Worm (Caenorhabditis elegans) whole organism, L3 larva: ENCODE data around the gene F40D4.17.

Experiments
- R02D3.7 ChIP-seq: fragments of 150-350 bp; optimal IDR thresholded peaks from 2 replicates; lab custom pipeline; 2014; ENCODE audit warnings: missing biosample characterization, missing genetic modification characterization
- ZK546.5 ChIP-seq: sonication (generic microtip); optimal IDR thresholded peaks from 2 replicates; lab custom pipeline; 2017; ENCODE audit warnings: missing biosample characterization, missing genetic modification characterization
- ceh-16 ChIP-seq: sonication (generic microtip); optimal IDR thresholded peaks from 2 replicates; lab custom pipeline; 2017; ENCODE audit warnings: missing biosample characterization, missing genetic modification characterization
- ceh-82 ChIP-seq: fragments of 150-350 bp; optimal IDR thresholded peaks from 2 replicates; lab custom pipeline; 2014; ENCODE audit warnings: missing biosample characterization, missing genetic modification characterization
- ceh-9 ChIP-seq: sonication (generic microtip); optimal IDR thresholded peaks from 2 replicates; lab custom pipeline; 2018; ENCODE audit warnings: missing biosample characterization, missing genetic modification characterization
- egl-27 ChIP-seq: sonication (generic microtip); optimal IDR thresholded peaks from 4 replicates; lab custom pipeline; 2017; ENCODE audit warnings: missing biosample characterization, missing genetic modification reagents, missing genetic modification characterization
- egl-5 ChIP-seq: fragments of 150-350 bp; optimal IDR thresholded peaks from 2 replicates; lab custom pipeline; 2017; ENCODE audit warnings: missing biosample characterization, missing genetic modification reagents, missing genetic modification characterization, inconsistent platforms
- elt-1 ChIP-seq: fragments of 150-350 bp; optimal IDR thresholded peaks from 2 replicates; lab custom pipeline; 2014; ENCODE audit warnings: missing biosample characterization, missing genetic modification characterization
- elt-2 ChIP-seq: sonication (generic microtip); optimal IDR thresholded peaks from 2 replicates; lab custom pipeline; 2016; ENCODE audit warnings: missing genetic modification reagents, mild to moderate bottlenecking, missing genetic modification characterization, missing compliant biosample characterization
- elt-3 ChIP-seq, 3 experiments: fragments of 150-350 bp in 1 of 3; sonication (generic microtip) in 2 of 3; optimal IDR thresholded peaks; 2 replicates in 2 of 3; 4 replicates in 1 of 3; lab custom pipeline; 2014 to 2017; ENCODE audit warnings: missing biosample characterization in 3 of 3, missing genetic modification characterization in 3 of 3
- eor-1 ChIP-seq, 2 experiments: fragments of 150-350 bp; optimal IDR thresholded peaks; 2 replicates each; lab custom pipeline; 2014 to 2018; ENCODE audit warnings: missing biosample characterization in 2 of 2, missing genetic modification characterization in 2 of 2
- fkh-2 ChIP-seq: fragments of 150-350 bp; optimal IDR thresholded peaks from 2 replicates; lab custom pipeline; 2014; ENCODE audit warnings: missing biosample characterization, missing genetic modification reagents, missing genetic modification characterization
- hmg-11 ChIP-seq: sonication (generic microtip); optimal IDR thresholded peaks from 2 replicates; lab custom pipeline; 2016; ENCODE audit warnings: missing genetic modification characterization, missing compliant biosample characterization
- jun-1 ChIP-seq: fragments of 150-350 bp; optimal IDR thresholded peaks from 2 replicates; lab custom pipeline; 2014; ENCODE audit warnings: missing biosample characterization, missing genetic modification reagents, missing genetic modification characterization
- lin-15B ChIP-seq: fragments of 150-350 bp; optimal IDR thresholded peaks from 2 replicates; lab custom pipeline; 2014; ENCODE audit warnings: missing biosample characterization, missing genetic modification characterization
- lsy-12 ChIP-seq: sonication (generic microtip); optimal IDR thresholded peaks from 2 replicates; lab custom pipeline; 2016; ENCODE audit warnings: mild to moderate bottlenecking, missing genetic modification characterization, missing compliant biosample characterization
- mdl-1 ChIP-seq: fragments of 150-350 bp; optimal IDR thresholded peaks from 2 replicates; lab custom pipeline; 2014; ENCODE audit warnings: missing biosample characterization, missing genetic modification characterization
- mml-1 ChIP-seq: fragments of 150-350 bp; sonication (generic microtip); optimal IDR thresholded peaks from 3 replicates; lab custom pipeline; 2014; ENCODE audit warnings: missing biosample characterization, missing genetic modification characterization
- nhr-23 ChIP-seq: fragments of 150-350 bp; optimal IDR thresholded peaks from 2 replicates; lab custom pipeline; 2014; ENCODE audit warnings: missing biosample characterization, missing genetic modification reagents, missing genetic modification characterization
- nhr-237 ChIP-seq: fragments of 150-350 bp; optimal IDR thresholded peaks from 2 replicates; lab custom pipeline; 2014; ENCODE audit warnings: missing biosample characterization, missing genetic modification characterization
- nhr-25 ChIP-seq: sonication (generic microtip); optimal IDR thresholded peaks from 2 replicates; lab custom pipeline; 2017; ENCODE audit warnings: missing biosample characterization, missing genetic modification characterization
- nhr-28 ChIP-seq: fragments of 150-350 bp; optimal IDR thresholded peaks from 2 replicates; lab custom pipeline; 2014; ENCODE audit warnings: missing biosample characterization, missing genetic modification characterization
- nhr-43 ChIP-seq: sonication (generic microtip); optimal IDR thresholded peaks from 2 replicates; lab custom pipeline; 2016; ENCODE audit warnings: mild to moderate bottlenecking, missing genetic modification characterization, missing compliant biosample characterization; ENCODE audit not compliant: poor library complexity, severe bottlenecking
- nhr-67 ChIP-seq: fragments of 150-350 bp; optimal IDR thresholded peaks from 2 replicates; lab custom pipeline; 2014; ENCODE audit warnings: missing biosample characterization, missing genetic modification characterization
- nhr-76 ChIP-seq: fragments of 150-350 bp; sonication (generic microtip); optimal IDR thresholded peaks from 5 replicates; lab custom pipeline; 2014; ENCODE audit warnings: missing biosample characterization, missing genetic modification characterization
- pqm-1 ChIP-seq: fragments of 150-350 bp; optimal IDR thresholded peaks from 2 replicates; lab custom pipeline; 2017; ENCODE audit warnings: missing biosample characterization, missing genetic modification characterization, inconsistent platforms
- sea-2 ChIP-seq: fragments of 150-350 bp; sonication (generic microtip); optimal IDR thresholded peaks from 4 replicates; lab custom pipeline; 2014; ENCODE audit warnings: missing biosample characterization, missing genetic modification reagents, missing genetic modification characterization
- skn-1 ChIP-seq: fragments of 150-350 bp; optimal IDR thresholded peaks from 2 replicates; lab custom pipeline; 2014; ENCODE audit warnings: missing biosample characterization, missing genetic modification characterization
- snpc-4 ChIP-seq: fragments of 150-350 bp; optimal IDR thresholded peaks from 2 replicates; lab custom pipeline; 2014; ENCODE audit warnings: missing biosample characterization, missing genetic modification characterization
- unc-39 ChIP-seq: sonication (generic microtip); optimal IDR thresholded peaks from 4 replicates; lab custom pipeline; 2017; ENCODE audit warnings: missing biosample characterization, missing genetic modification characterization
- zag-1 ChIP-seq: fragments of 150-350 bp; optimal IDR thresholded peaks from 2 replicates; lab custom pipeline; 2014; ENCODE audit warnings: missing biosample characterization, missing genetic modification characterization
- ztf-11 ChIP-seq: fragments of 150-350 bp; optimal IDR thresholded peaks from 2 replicates; lab custom pipeline; 2014; ENCODE audit warnings: missing biosample characterization, missing genetic modification characterization
- ztf-4 ChIP-seq: fragments of 150-350 bp; optimal IDR thresholded peaks from 2 replicates; lab custom pipeline; 2014; ENCODE audit warnings: missing biosample characterization, missing genetic modification characterization

Gene F40D4.17

ce11 chrV:17170822-17171221 lies 15.6 kb upstream of the F40D4.17 start, which contains the start of gene srw-51:
Gene srw-51, minus strand, starts transcription at chrV:17170922.
- no peak for TF ChIP-seq elt-2 (tag; lab: Kevin White, UChicago)
- TF ChIP-seq, all 47 proteins: peak for 0

ce11 chrV:17167457-17167856 lies 12.2 kb upstream of the F40D4.17 start, which contains the start of gene srz-66:
Gene srz-66, minus strand, starts transcription at chrV:17167557.
- TF ChIP-seq ZK546.5 (no peak), nhr-28 (no peak), jun-1 (tag; lab: Kevin White, UChicago) (no peak), zag-1 (tag; lab: Kevin White, UChicago) (no peak), skn-1 (tag; lab: Kevin White, UChicago) (no peak), R02D3.7 (tag; lab: Kevin White, UChicago) (no peak)

DNA sequence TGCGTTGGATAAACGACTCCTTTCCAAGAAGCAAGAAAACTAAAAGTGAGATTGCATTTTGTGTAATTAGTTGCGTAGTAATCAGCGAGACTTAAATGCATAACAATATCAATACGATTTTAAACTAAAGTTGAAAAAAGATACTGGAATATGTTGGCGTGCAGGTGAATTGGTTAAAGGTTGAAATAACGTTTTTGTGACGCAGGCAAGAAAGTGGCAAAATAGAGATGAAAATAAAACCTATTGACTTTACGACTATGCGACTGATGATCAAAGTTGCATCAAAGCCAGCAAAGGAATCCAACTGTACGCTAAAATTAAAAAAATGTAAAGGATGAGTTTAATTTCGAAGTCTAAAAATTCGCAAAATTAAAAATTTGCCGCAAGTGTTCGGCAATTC lies 10.2 kb upstream of the F40D4.17 start, which contains the start of gene srh-102:
Gene srh-102 (minus strand): TSS at position 101 of the 400 bp plus-strand sequence.
- TF ChIP-seq elt-3 (tag; optimal IDR thresholded peaks at IDR 0.05; lab: Kevin White, UChicago) (no peak), egl-5 (tag; lab: Kevin White, UChicago) (no peak), ceh-9 (tag; lab: Kevin White, UChicago) (no peak), zag-1 (tag; lab: Kevin White, UChicago) (no peak), nhr-76 (tag; lab: Kevin White, UChicago) (no peak), hmg-11 (tag; lab: Kevin White, UChicago) (no peak), ztf-11 (no peak), ceh-16 (tag; lab: Kevin White, UChicago) (no peak), R02D3.7 (tag; lab: Kevin White, UChicago) (no peak), lin-15B (tag; lab: Kevin White, UChicago) (no peak), ceh-82 (tag; lab: Kevin White, UChicago) (no peak), mdl-1 (tag; lab: Kevin White, UChicago) (no peak), nhr-25 (tag; lab: Kevin White, UChicago) (no peak), mml-1 (tag; lab: Kevin White, UChicago) (no peak), snpc-4 (tag; lab: Kevin White, UChicago) (no peak), ztf-4 (tag; lab: Kevin White, UChicago) (no peak), egl-27 (tag; lab: Kevin White, UChicago) (no peak), nhr-23 (tag; lab: Kevin White, UChicago) (no peak), nhr-67 (tag; lab: Kevin White, UChicago) (no peak), lsy-12 (no peak)
- TF ChIP-seq, all 47 proteins: peak for 0

ce11 chrV:17159430-17159924 lies 4.2 kb upstream of the F40D4.17 start, which contains the start of gene F40D4.12:
Gene F40D4.12, plus strand, starts transcription at chrV:17159874.
- TF ChIP-seq pqm-1 (tag; lab: Kevin White, UChicago): peak; percentile 25
- no peak for TF ChIP-seq ztf-11
- peak; percentile 64 for TF ChIP-seq elt-2 (tag; lab: Kevin White, UChicago)

DNA sequence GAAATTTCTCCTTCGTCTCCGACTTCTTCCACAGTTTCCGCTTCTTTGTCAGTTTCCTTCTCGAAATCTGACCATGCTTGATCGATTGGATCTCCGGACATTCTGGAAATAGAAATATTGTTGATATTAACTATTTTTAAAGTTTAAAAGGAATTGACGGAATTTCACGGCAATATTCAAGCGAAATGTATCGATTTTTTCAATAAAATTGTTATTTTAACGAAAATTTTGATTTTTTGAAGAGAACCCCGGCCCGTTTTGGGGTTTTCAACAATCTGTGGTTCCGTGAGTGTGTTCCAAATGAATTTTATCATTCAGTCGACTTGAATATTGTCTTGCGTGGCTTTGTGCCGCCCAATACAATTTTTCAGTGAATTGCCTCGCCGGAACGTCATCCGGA lies 1.9 kb upstream of the F40D4.17 start, which contains the start of gene F40D4.13:
Gene F40D4.13 (minus strand): TSS at position 101 of the 400 bp plus-strand sequence.
- TF ChIP-seq lsy-12: no peak
- no peak for TF ChIP-seq nhr-23 (tag; lab: Kevin White, UChicago)
- no peak for TF ChIP-seq eor-1 (tag; optimal IDR thresholded peaks at IDR 0.05; lab: Kevin White, UChicago)
- no peak for TF ChIP-seq nhr-43 (tag; lab: Kevin White, UChicago)
- no peak for TF ChIP-seq elt-3 (tag; optimal IDR thresholded peaks at IDR 0.05; lab: Kevin White, UChicago)
- TF ChIP-seq sea-2 (GFP tag; lab: Kevin White, UChicago): no peak
- no peak for TF ChIP-seq unc-39 (tag; lab: Kevin White, UChicago)
- no peak for TF ChIP-seq ceh-82 (tag; lab: Kevin White, UChicago)
- TF ChIP-seq, all 47 proteins: peak for 0

ce11 chrV:17154944-17155343 lies 290 bp downstream of the F40D4.17 start:
- TF ChIP-seq mdl-1 (tag; lab: Kevin White, UChicago): no peak
- TF ChIP-seq hmg-11 (tag; lab: Kevin White, UChicago): no peak
- TF ChIP-seq lin-15B (tag; lab: Kevin White, UChicago): no peak
- TF ChIP-seq elt-3 (tag; optimal IDR thresholded peaks at IDR 0.05; lab: Kevin White, UChicago): no peak
- no peak for TF ChIP-seq nhr-237 (tag; lab: Kevin White, UChicago)
- TF ChIP-seq lsy-12: no peak
- TF ChIP-seq ztf-11: no peak
- no peak for TF ChIP-seq ztf-4 (tag; lab: Kevin White, UChicago)
- TF ChIP-seq nhr-76 (tag; lab: Kevin White, UChicago): no peak
- no peak for TF ChIP-seq egl-27 (tag; lab: Kevin White, UChicago)
- TF ChIP-seq fkh-2 (tag; lab: Kevin White, UChicago): no peak
- TF ChIP-seq nhr-43 (tag; lab: Kevin White, UChicago): no peak
- TF ChIP-seq elt-1: no peak
